Fruit fly (Drosophila melanogaster) whole organism, wandering third instar larva: Measurements from ENCODE around the gene Atg2.

ENCODE experiments used
- Abd-B ChIP-seq: fragments of >200 bp; optimal IDR thresholded peaks from 2 replicates; lab custom pipeline; 2017; ENCODE audit warnings: missing biosample characterization, missing genetic modification characterization
- CG32264 ChIP-seq: fragments of 200-800 bp; sonication (Bioruptor generic); optimal IDR thresholded peaks from 2 replicates; lab custom pipeline; 2016; ENCODE audit warnings: missing biosample characterization, missing genetic modification characterization
- CG9705 ChIP-seq: fragments of 200-800 bp; sonication (Bioruptor generic); optimal IDR thresholded peaks from 2 replicates; lab custom pipeline; 2018; ENCODE audit warnings: missing biosample characterization, mild to moderate bottlenecking, missing genetic modification characterization
- CrebA ChIP-seq: fragments of 200-800 bp; sonication (Bioruptor generic); optimal IDR thresholded peaks from 2 replicates; lab custom pipeline; 2016; ENCODE audit warnings: missing biosample characterization, mild to moderate bottlenecking, missing genetic modification characterization, borderline replicate concordance
- Dfd ChIP-seq: fragments of >200 bp; optimal IDR thresholded peaks from 2 replicates; lab custom pipeline; 2017; ENCODE audit warnings: missing biosample characterization, missing genetic modification characterization
- Dif ChIP-seq: fragments of 200-275, 200-300 bp; sonication (Bioruptor generic); optimal IDR thresholded peaks from 2 replicates; lab custom pipeline; 2018; ENCODE audit warnings: missing biosample characterization, missing genetic modification characterization; ENCODE audit not compliant: partially characterized antibody
- GATAd ChIP-seq: sonication (Bioruptor generic); optimal IDR thresholded peaks from 2 replicates; lab custom pipeline; 2016; ENCODE audit warnings: missing biosample characterization, missing genetic modification characterization
- HLH106 ChIP-seq: fragments of 200-800 bp; optimal IDR thresholded peaks from 3 replicates; lab custom pipeline; 2019; ENCODE audit warnings: missing biosample characterization, mild to moderate bottlenecking, missing genetic modification characterization, moderate library complexity
- Hnf4 ChIP-seq: fragments of 200-800 bp; sonication (Bioruptor generic); optimal IDR thresholded peaks from 2 replicates; lab custom pipeline; 2016; ENCODE audit warnings: missing biosample characterization, mild to moderate bottlenecking, missing genetic modification characterization
- Hr78 ChIP-seq: fragments of >200 bp; optimal IDR thresholded peaks from 2 replicates; lab custom pipeline; 2017; ENCODE audit warnings: missing biosample characterization, missing genetic modification characterization
- Hr83 ChIP-seq: fragments of 200-300 bp; sonication (Bioruptor generic); optimal IDR thresholded peaks from 2 replicates; lab custom pipeline; 2016; ENCODE audit warnings: missing biosample characterization, mild to moderate bottlenecking, missing genetic modification characterization, moderate library complexity; ENCODE audit not compliant: poor library complexity, severe bottlenecking
- Jra ChIP-seq: sonication (Bioruptor generic); optimal IDR thresholded peaks from 2 replicates; lab custom pipeline; 2016; ENCODE audit warnings: missing biosample characterization, missing genetic modification characterization
- Mio ChIP-seq: sonication (Bioruptor generic); optimal IDR thresholded peaks from 2 replicates; lab custom pipeline; 2016; ENCODE audit warnings: missing biosample characterization, missing genetic modification characterization
- Myc ChIP-seq: fragments of >200 bp; optimal IDR thresholded peaks from 2 replicates; lab custom pipeline; 2017
- N ChIP-seq: fragments of >200 bp; optimal IDR thresholded peaks from 2 replicates; lab custom pipeline; 2018; ENCODE audit warnings: missing biosample characterization, missing external identifiers, missing genetic modification characterization
- OdsH ChIP-seq: fragments of 200-800 bp; sonication (Bioruptor generic); optimal IDR thresholded peaks from 2 replicates; lab custom pipeline; 2016; ENCODE audit warnings: missing biosample characterization, mild to moderate bottlenecking, missing genetic modification characterization
- Rel ChIP-seq, 2 experiments: fragments of 200-800 bp; sonication (Bioruptor generic) in 1 of 2; optimal IDR thresholded peaks; 2 replicates in 1 of 2; 3 replicates in 1 of 2; lab custom pipeline; 2016 to 2019; ENCODE audit warnings: mild to moderate bottlenecking in 2 of 2, missing biosample characterization in 2 of 2, missing genetic modification characterization in 2 of 2, moderate library complexity in 1 of 2
- Sp1 ChIP-seq: fragments of 200-800 bp; sonication (Bioruptor generic); optimal IDR thresholded peaks from 3 replicates; lab custom pipeline; 2019; ENCODE audit warnings: missing biosample characterization, mild to moderate bottlenecking, missing genetic modification characterization, moderate library complexity
- Vsx2 ChIP-seq: fragments of 200-300, 225-300 bp; sonication (Bioruptor generic); optimal IDR thresholded peaks from 2 replicates; lab custom pipeline; 2018; ENCODE audit warnings: missing biosample characterization, missing genetic modification characterization; ENCODE audit not compliant: partially characterized antibody
- br ChIP-seq: fragments of 200-800 bp; sonication (Bioruptor generic); optimal IDR thresholded peaks from 2 replicates; lab custom pipeline; 2016; ENCODE audit warnings: missing biosample characterization, missing genetic modification characterization
- brk ChIP-seq: fragments of 200-800 bp; sonication (Bioruptor generic); optimal IDR thresholded peaks from 2 replicates; lab custom pipeline; 2016; ENCODE audit warnings: missing biosample characterization, mild to moderate bottlenecking, missing genetic modification characterization
- dl ChIP-seq, 2 experiments: fragments of 175-275, 200-275 bp in 1 of 2; fragments of 200-275 bp in 1 of 2; sonication (Bioruptor generic); optimal IDR thresholded peaks; lab custom pipeline; 2018; ENCODE audit warnings: mild to moderate bottlenecking in 2 of 2, missing biosample characterization in 2 of 2, missing genetic modification characterization in 2 of 2, moderate library complexity in 2 of 2; ENCODE audit not compliant: partially characterized antibody in 2 of 2, insufficient read depth in 1 of 2
- dmrt93B ChIP-seq: fragments of 200-800 bp; sonication (Bioruptor generic); optimal IDR thresholded peaks from 2 replicates; lab custom pipeline; 2018; ENCODE audit warnings: missing biosample characterization, mild to moderate bottlenecking, missing genetic modification characterization
- dsf ChIP-seq: sonication (Bioruptor generic); optimal IDR thresholded peaks from 2 replicates; lab custom pipeline; 2016; ENCODE audit warnings: missing biosample characterization, missing genetic modification characterization, borderline replicate concordance
- ey ChIP-seq: fragments of 200-800 bp; sonication (Bioruptor generic); optimal IDR thresholded peaks from 2 replicates; lab custom pipeline; 2016; ENCODE audit warnings: missing biosample characterization, missing genetic modification characterization
- foxo ChIP-seq, 2 experiments: fragments of 200-800 bp; sonication (Bioruptor generic); optimal IDR thresholded peaks; 2 replicates in 1 of 2; 3 replicates in 1 of 2; lab custom pipeline; 2016 to 2017; ENCODE audit warnings: missing biosample characterization in 2 of 2, missing genetic modification characterization in 2 of 2
- fru ChIP-seq: fragments of 200-800 bp; sonication (Bioruptor generic); optimal IDR thresholded peaks from 3 replicates; lab custom pipeline; 2016; ENCODE audit warnings: missing biosample characterization, mild to moderate bottlenecking, missing genetic modification characterization
- h ChIP-seq: fragments of 200-800 bp; sonication (Bioruptor generic); optimal IDR thresholded peaks from 3 replicates; lab custom pipeline; 2016; ENCODE audit warnings: missing biosample characterization, mild to moderate bottlenecking, missing genetic modification characterization
- jim ChIP-seq: fragments of 175-275, 200-325 bp; sonication (Bioruptor generic); optimal IDR thresholded peaks from 2 replicates; lab custom pipeline; 2016; ENCODE audit warnings: missing biosample characterization, mild to moderate bottlenecking, missing genetic modification characterization
- lola ChIP-seq: fragments of >200 bp; optimal IDR thresholded peaks from 2 replicates; lab custom pipeline; 2017; ENCODE audit warnings: missing biosample characterization, missing genetic modification characterization
- pan ChIP-seq: fragments of >200 bp; optimal IDR thresholded peaks from 2 replicates; lab custom pipeline; 2017
- psq ChIP-seq: fragments of 200-800 bp; sonication (Bioruptor generic); optimal IDR thresholded peaks from 3 replicates; lab custom pipeline; 2017; ENCODE audit warnings: missing biosample characterization, mild to moderate bottlenecking, missing genetic modification characterization, moderate library complexity
- rgr ChIP-seq: fragments of 200-800 bp; sonication (Bioruptor generic); optimal IDR thresholded peaks from 3 replicates; lab custom pipeline; 2016; ENCODE audit warnings: missing biosample characterization, mild to moderate bottlenecking, missing genetic modification characterization
- sage ChIP-seq: fragments of 200-800 bp; sonication (Bioruptor generic); optimal IDR thresholded peaks from 2 replicates; lab custom pipeline; 2016; ENCODE audit warnings: missing biosample characterization, mild to moderate bottlenecking, missing genetic modification characterization
- sv ChIP-seq: fragments of 200-800 bp; sonication (Bioruptor generic); optimal IDR thresholded peaks from 3 replicates; lab custom pipeline; 2016; ENCODE audit warnings: missing biosample characterization, missing genetic modification characterization
- tai ChIP-seq: sonication (Bioruptor generic); optimal IDR thresholded peaks from 2 replicates; lab custom pipeline; 2016; ENCODE audit warnings: missing biosample characterization, missing genetic modification characterization
- usp ChIP-seq: fragments of >200 bp; optimal IDR thresholded peaks from 2 replicates; lab custom pipeline; 2017; ENCODE audit warnings: missing biosample characterization, missing genetic modification characterization
- woc ChIP-seq: sonication (Bioruptor generic); optimal IDR thresholded peaks from 2 replicates; lab custom pipeline; 2016; ENCODE audit warnings: missing biosample characterization, mild to moderate bottlenecking, missing genetic modification characterization

The Atg2 gene

dm6 chr3L:2808278-2808892 lies 34.2 kb downstream of the Atg2 start:
- TF ChIP-seq dmrt93B (GFP tag; lab: Kevin White, UChicago) (no peak), rgr (GFP tag; lab: Kevin White, UChicago) (peak; percentile 46), Abd-B (no peak), Hr83 (no peak), HLH106 (tag; lab: Kevin White, UChicago) (peak; percentile 34), sv (no peak), dsf (GFP tag; lab: Kevin White, UChicago) (no peak), CG9705 (GFP tag; lab: Kevin White, UChicago) (no peak), OdsH (GFP tag; lab: Kevin White, UChicago) (peak; percentile 46), fru (GFP tag; lab: Kevin White, UChicago) (peak; percentile 43), lola (no peak), brk (GFP tag; lab: Kevin White, UChicago) (peak; percentile 53), usp (GFP tag; lab: Kevin White, UChicago) (no peak), Jra (GFP tag; lab: Kevin White, UChicago) (no peak), Dif (GFP tag; lab: Kevin White, UChicago) (peak; percentile 40), br (peak; percentile 50), Hr78 (GFP tag; lab: Kevin White, UChicago) (no peak), h (GFP tag; lab: Kevin White, UChicago) (peak; percentile 27), N (no peak), GATAd (GFP tag; lab: Kevin White, UChicago) (no peak), tai (GFP tag; lab: Kevin White, UChicago) (no peak), Vsx2 (GFP tag; lab: Kevin White, UChicago) (peak; percentile 84), pan (lab: Kevin White, UChicago) (no peak), Sp1 (GFP tag; lab: Kevin White, UChicago) (peak; percentile 52), Mio (GFP tag; lab: Kevin White, UChicago) (no peak), Dfd (GFP tag; lab: Kevin White, UChicago) (no peak), Hnf4 (GFP tag; lab: Kevin White, UChicago) (peak; percentile 2), dl (GFP tag; optimal IDR thresholded peaks at IDR 0.05; lab: Kevin White, UChicago; ENCODE audit: insufficient read depth in 1 of 2, partially characterized antibody in 2 of 2) (peak; percentile 5 to 28), Myc (lab: Kevin White, UChicago) (no peak), CrebA (peak; percentile 76), sage (GFP tag; lab: Kevin White, UChicago) (peak; percentile 1), woc (GFP tag; lab: Kevin White, UChicago) (peak; percentile 56), foxo (GFP tag; optimal IDR thresholded peaks at IDR 0.05; lab: Kevin White, UChicago) (peak in 1 of 2 experiments; percentile 39), CG32264 (no peak), Rel (GFP tag; optimal IDR thresholded peaks at IDR 0.05; lab: Kevin White, UChicago) (peak; percentile 59), Rel (tag; optimal IDR thresholded peaks at IDR 0.05; lab: Kevin White, UChicago) (peak; percentile 25), psq (GFP tag; lab: Kevin White, UChicago) (peak; percentile 98), jim (GFP tag; lab: Kevin White, UChicago) (peak; percentile 43), ey (GFP tag; lab: Kevin White, UChicago) (peak; percentile 36)

dm6 chr3L:2809767-2810166 lies 35.6 kb downstream of the Atg2 start:
- no peak for TF ChIP-seq dmrt93B (GFP tag; lab: Kevin White, UChicago)
- TF ChIP-seq foxo (GFP tag; optimal IDR thresholded peaks at IDR 0.05; lab: Kevin White, UChicago), result no peak
- TF ChIP-seq HLH106 (tag; lab: Kevin White, UChicago), result no peak
- TF ChIP-seq Myc (lab: Kevin White, UChicago), result no peak
- TF ChIP-seq Mio (GFP tag; lab: Kevin White, UChicago), result no peak
- TF ChIP-seq woc (GFP tag; lab: Kevin White, UChicago), result no peak
- TF ChIP-seq OdsH (GFP tag; lab: Kevin White, UChicago), result no peak
- no peak for TF ChIP-seq Rel (GFP tag; optimal IDR thresholded peaks at IDR 0.05; lab: Kevin White, UChicago)
- peak; percentile 6 for TF ChIP-seq Rel (tag; optimal IDR thresholded peaks at IDR 0.05; lab: Kevin White, UChicago)
- no peak for TF ChIP-seq CrebA
